Fruit fly (Drosophila melanogaster): Measurements from ENCODE around the gene RhoGAP71E.

RhoGAP71E gene

dm6 chr3L:15566484-15566955 lies 22.1 kb upstream of the RhoGAP71E start (continued):
- TF ChIP-seq GATAe (GFP tag; conservative IDR thresholded peaks at IDR 0.05) (0 out of 2 replicates have a peak, but pooled peaks have one; percentile 21), CG10209 (GFP tag; optimal IDR thresholded peaks at IDR 0.05) (peak; percentile 80), Hey (tag; optimal IDR thresholded peaks at IDR 0.05) (peak; percentile 92), pan (optimal IDR thresholded peaks at IDR 0.05) (no peak), pan (GFP tag; optimal IDR thresholded peaks at IDR 0.05 in 1 of 2, IDR thresholded peaks at IDR 0.05 in 1 of 2) (peak in 1 of 2 experiments; percentile 53), CG11093 (GFP tag; IDR thresholded peaks at IDR 0.05) (0 out of 3 replicates have a peak, but pooled peaks have one; percentile 25), dan (GFP tag; IDR thresholded peaks at IDR 0.05) (no peak), Oli (tag; optimal IDR thresholded peaks at IDR 0.05) (peak; percentile 51), CG8924 (tag; optimal IDR thresholded peaks at IDR 0.05) (peak; percentile 64), CG9876 (GFP tag; optimal IDR thresholded peaks at IDR 0.05) (no peak), CG12659 (GFP tag; optimal IDR thresholded peaks at IDR 0.05) (peak; percentile 41), BtbVII (GFP tag; optimal IDR thresholded peaks at IDR 0.05) (peak; percentile 87), CG1792 (GFP tag; optimal IDR thresholded peaks at IDR 0.05) (peak; percentile 28), HmgZ (tag; optimal IDR thresholded peaks at IDR 0.05) (peak; percentile 85), CG11085 (GFP tag; IDR thresholded peaks at IDR 0.05) (no peak), CG7987 (GFP tag; optimal IDR thresholded peaks at IDR 0.05) (peak; percentile 88), vnd (GFP tag; IDR thresholded peaks at IDR 0.05; ENCODE audit: partially characterized antibody) (no peak), Sox102F (GFP tag; optimal IDR thresholded peaks at IDR 0.05) (no peak), cg (GFP tag; optimal IDR thresholded peaks at IDR 0.05) (peak; percentile 74), CG34422 (GFP tag; IDR thresholded peaks at IDR 0.05) (peak; percentile 59; the same call in 1 of the 3 replicates), h (optimal IDR thresholded peaks at IDR 0.05) (no peak), exex (tag; optimal IDR thresholded peaks at IDR 0.05) (peak; percentile 69), CG17802 (tag; optimal IDR thresholded peaks at IDR 0.05) (peak; percentile 39), CG6254 (GFP tag; optimal IDR thresholded peaks at IDR 0.05) (no peak), fd102C (GFP tag; optimal IDR thresholded peaks at IDR 0.05) (no peak), CG7839 (tag; optimal IDR thresholded peaks at IDR 0.05) (no peak), salm (tag; optimal IDR thresholded peaks at IDR 0.05) (peak; percentile 53), lola (GFP tag; optimal IDR thresholded peaks at IDR 0.05) (peak in 1 of 3 experiments; percentile 59), onecut (GFP tag; IDR thresholded peaks at IDR 0.05) (peak; percentile 67), D19A (tag; optimal IDR thresholded peaks at IDR 0.05) (no peak), Deaf1 (tag; optimal IDR thresholded peaks at IDR 0.05) (peak; percentile 91), Meics (GFP tag; optimal IDR thresholded peaks at IDR 0.05) (peak; percentile 62), CG17385 (GFP tag; optimal IDR thresholded peaks at IDR 0.05) (no peak), CG2889 (GFP tag; IDR thresholded peaks at IDR 0.05) (no peak), HmgD (GFP tag; optimal IDR thresholded peaks at IDR 0.05) (peak; percentile 9), CG12391 (tag; optimal IDR thresholded peaks at IDR 0.05) (peak; percentile 14), gfzf (GFP tag; optimal IDR thresholded peaks at IDR 0.05) (no peak), ci (GFP tag; IDR thresholded peaks at IDR 0.05) (peak; percentile 89), CG18764 (GFP tag; optimal IDR thresholded peaks at IDR 0.05) (no peak), CG4854 (GFP tag; optimal IDR thresholded peaks at IDR 0.05) (peak; percentile 63), CG8388 (GFP tag; optimal IDR thresholded peaks at IDR 0.05) (peak; percentile 63), vvl (GFP tag; IDR thresholded peaks at IDR 0.05) (peak; percentile 69), Trl (optimal IDR thresholded peaks at IDR 0.05) (peak in 1 of 2 experiments; percentile 15), Trl (GFP tag; optimal IDR thresholded peaks at IDR 0.05) (peak; percentile 46), oc (tag; optimal IDR thresholded peaks at IDR 0.05) (no peak), Dbx (GFP tag; IDR thresholded peaks at IDR 0.05) (peak; percentile 68; the same call in 2 of the 3 replicates), Antp (GFP tag; optimal IDR thresholded peaks at IDR 0.05) (no peak), CG14050 (GFP tag; IDR thresholded peaks at IDR 0.05) (0 out of 3 replicates have a peak, but pooled peaks have one; percentile 31), sug (tag; optimal IDR thresholded peaks at IDR 0.05) (peak; percentile 92), CG6175 (GFP tag; IDR thresholded peaks at IDR 0.05) (peak; percentile 54; the same call in 1 of the 3 replicates)

All from whole organism, embryonic.